Worm (Caenorhabditis elegans) whole organism, L4/young adult: ENCODE measurements around the gene C12D5.4.

Experiments used
- dao-5 ChIP-seq: sonication (generic microtip); optimal IDR thresholded peaks from 2 replicates; lab custom pipeline; 2016; ENCODE audit warnings: missing genotype, missing genetic modification characterization, moderate library complexity, missing compliant biosample characterization
- him-1 ChIP-seq: sonication (generic microtip); optimal IDR thresholded peaks from 2 replicates; lab custom pipeline; 2016; ENCODE audit warnings: missing genotype, missing genetic modification reagents, missing genetic modification characterization, missing compliant biosample characterization

ce11 chrV:7635469-7635868, 36.9 kb upstream of the C12D5.4 start, which contains the start of gene srd-29:
- TF ChIP-seq him-1 (tag; lab: Kevin White, UChicago) (no peak), dao-5 (no peak)
